Worm (Caenorhabditis elegans) whole organism, L4 larva: ENCODE measurements around the gene tpra-1.
A peak's percentile ranks its signal among the peaks of the same experiment; 100 is the strongest.

Experiments
- aha-1 ChIP-seq: fragments of 150-350 bp; peaks from one replicate; lab custom pipeline; 2014; ENCODE audit warnings: missing biosample characterization, missing genetic modification characterization
- arid-1 ChIP-seq: fragments of 200-800 bp; sonication (Bioruptor generic); conservative IDR thresholded peaks from 2 replicates; pipeline ENCODE4 v1.3.6; 2022; ENCODE audit warnings: missing genetic modification reagents, missing genetic modification characterization, missing compliant biosample characterization
- ceh-62 ChIP-seq: sonication (generic microtip); optimal IDR thresholded peaks from 2 replicates; lab custom pipeline; 2017; ENCODE audit warnings: missing biosample characterization, missing genetic modification characterization
- daf-19 ChIP-seq: fragments of 200-800 bp; sonication (Bioruptor generic); conservative IDR thresholded peaks from 2 replicates; pipeline ENCODE4 v1.3.6; 2022; ENCODE audit warnings: missing genetic modification characterization, missing compliant biosample characterization
- jun-1 ChIP-seq: fragments of 150-350 bp; optimal IDR thresholded peaks from 2 replicates; lab custom pipeline; 2014; ENCODE audit warnings: missing biosample characterization, missing genetic modification reagents, missing genetic modification characterization
- madf-9 ChIP-seq: fragments of 200-800 bp; sonication (Bioruptor generic); conservative IDR thresholded peaks from 2 replicates; pipeline ENCODE4 v1.3.6; 2022; ENCODE audit warnings: missing genetic modification reagents, missing genetic modification characterization, missing compliant biosample characterization
- nhr-6 ChIP-seq: fragments of 150-350 bp; optimal IDR thresholded peaks from 2 replicates; lab custom pipeline; 2014; ENCODE audit warnings: missing biosample characterization, missing genetic modification characterization
- nhr-77 ChIP-seq: fragments of 150-350 bp; optimal IDR thresholded peaks from 2 replicates; lab custom pipeline; 2014; ENCODE audit warnings: missing biosample characterization, missing genetic modification characterization
- pqm-1 ChIP-seq: sonication (generic microtip); optimal IDR thresholded peaks from 2 replicates; lab custom pipeline; 2017; ENCODE audit warnings: missing biosample characterization, missing genetic modification characterization
- set-16 ChIP-seq: fragments of 200-800 bp; sonication (Bioruptor generic); IDR thresholded peaks from 2 replicates; pipeline ENCODE4 v1.3.6; 2022; ENCODE audit warnings: missing genetic modification reagents, missing genetic modification characterization, missing compliant biosample characterization
- snpc-4 ChIP-seq: fragments of 150-350 bp; optimal IDR thresholded peaks from 2 replicates; lab custom pipeline; 2014; ENCODE audit warnings: missing biosample characterization, missing genetic modification characterization
- zag-1 ChIP-seq: fragments of 150-350 bp; optimal IDR thresholded peaks from 2 replicates; lab custom pipeline; 2014; ENCODE audit warnings: missing biosample characterization, missing genetic modification characterization

DNA sequence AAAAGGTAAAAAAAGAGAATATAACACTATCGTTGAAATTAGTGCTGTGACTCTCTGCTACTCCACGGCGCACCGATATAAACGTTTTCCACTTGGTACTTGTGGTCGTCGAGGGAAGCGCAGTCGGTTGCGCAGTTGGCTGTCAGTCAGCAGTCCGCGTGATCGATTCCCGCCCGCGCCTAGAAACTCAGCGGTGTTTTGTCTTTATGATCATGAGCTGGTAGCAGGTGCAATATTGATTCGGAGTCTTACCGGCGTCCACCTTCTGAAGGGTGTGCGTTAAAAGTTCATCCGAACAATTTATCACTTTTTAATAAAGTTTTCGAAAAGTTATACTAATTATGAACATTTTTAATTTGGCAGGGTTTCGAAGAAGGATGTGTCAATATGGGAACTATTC, 29.2 kb upstream of the tpra-1 start:
- peak; percentile 93 for TF ChIP-seq aha-1
- TF ChIP-seq arid-1 (GFP tag; lab: Robert Waterston, UW): peak; percentile 92
- TF ChIP-seq daf-19: 0 out of 2 replicates have a peak, but pooled peaks have one; percentile 9
- TF ChIP-seq pqm-1 (tag; lab: Kevin White, UChicago): peak; percentile 25
- peak; percentile 80; the same call in 1 of the 2 replicates for TF ChIP-seq set-16 (GFP tag; lab: Robert Waterston, UW)
- peak; percentile 88 for TF ChIP-seq nhr-6 (tag; lab: Kevin White, UChicago)
- TF ChIP-seq nhr-77 (tag; lab: Kevin White, UChicago): peak; percentile 26
- TF ChIP-seq ceh-62 (tag; lab: Kevin White, UChicago): no peak
- peak; percentile 16 for TF ChIP-seq zag-1
- TF ChIP-seq jun-1 (tag; lab: Kevin White, UChicago): peak; percentile 41
- peak; percentile 92 for TF ChIP-seq madf-9 (GFP tag; lab: Robert Waterston, UW)
- TF ChIP-seq snpc-4 (tag; lab: Kevin White, UChicago): no peak
